Fruit fly (Drosophila melanogaster) whole organism, prepupa: ENCODE measurements around the gene Mrtf.

Experiments
- Blimp-1 ChIP-seq: fragments of 200-800 bp; sonication (Bioruptor generic); optimal IDR thresholded peaks from 3 replicates; lab custom pipeline; 2017; ENCODE audit warnings: missing biosample characterization, missing genetic modification characterization, mild to moderate bottlenecking, moderate library complexity, missing genetic modification reagents
- CG10631 ChIP-seq: fragments of 200-800 bp; sonication (Bioruptor generic); optimal IDR thresholded peaks from 2 replicates; lab custom pipeline; 2016; ENCODE audit warnings: missing biosample characterization, missing genetic modification characterization
- CG10669 ChIP-seq: fragments of 200-800 bp; sonication (Bioruptor generic); optimal IDR thresholded peaks from 3 replicates; lab custom pipeline; 2018; ENCODE audit warnings: missing biosample characterization, mild to moderate bottlenecking, missing genetic modification characterization, moderate library complexity
- CG11294 ChIP-seq: fragments of 200-800 bp; sonication (Bioruptor generic); IDR thresholded peaks from 2 replicates; pipeline ENCODE4 v1.3.6; 2022; ENCODE audit warnings: missing biosample characterization, missing genetic modification characterization
- CG11762 ChIP-seq: fragments of 200-800 bp; sonication (Bioruptor generic); optimal IDR thresholded peaks from 3 replicates; lab custom pipeline; 2016; ENCODE audit warnings: missing biosample characterization, missing genetic modification characterization; ENCODE audit not compliant: insufficient read depth
- CG11902 ChIP-seq: fragments of 200-800 bp; sonication (Bioruptor generic); optimal IDR thresholded peaks from 3 replicates; lab custom pipeline; 2016; ENCODE audit warnings: missing biosample characterization, missing genetic modification characterization
- CG16779 ChIP-seq: fragments of 200-800 bp; sonication (Bioruptor generic); optimal IDR thresholded peaks from 3 replicates; lab custom pipeline; 2017; ENCODE audit warnings: missing biosample characterization, mild to moderate bottlenecking, missing genetic modification characterization
- CG3032 ChIP-seq: fragments of 200-800 bp; optimal IDR thresholded peaks from 2 replicates; lab custom pipeline; 2019; ENCODE audit warnings: missing biosample characterization, mild to moderate bottlenecking, missing genetic modification characterization, moderate library complexity
- CG32006 ChIP-seq: fragments of 200-800 bp; sonication (Bioruptor generic); optimal IDR thresholded peaks from 3 replicates; lab custom pipeline; 2017; ENCODE audit warnings: missing biosample characterization, mild to moderate bottlenecking, missing genetic modification characterization
- CG34406 ChIP-seq: fragments of 200-800 bp; sonication (Bioruptor generic); optimal IDR thresholded peaks from 3 replicates; lab custom pipeline; 2016; ENCODE audit warnings: missing biosample characterization, missing genetic modification characterization
- CG3919 ChIP-seq: fragments of 200-800 bp; sonication (Bioruptor generic); optimal IDR thresholded peaks from 3 replicates; lab custom pipeline; 2016; ENCODE audit warnings: missing biosample characterization, missing genetic modification characterization
- CG6163 ChIP-seq: fragments of 200-800 bp; sonication (Bioruptor generic); IDR thresholded peaks from 3 replicates; pipeline ENCODE4 v1.3.6; 2022; ENCODE audit warnings: missing biosample characterization, missing genetic modification characterization
- CG6276 ChIP-seq: fragments of 200-800 bp; sonication (Bioruptor generic); optimal IDR thresholded peaks from 2 replicates; lab custom pipeline; 2017; ENCODE audit warnings: missing biosample characterization, mild to moderate bottlenecking, missing genetic modification characterization
- CG6792 ChIP-seq: fragments of 200-800 bp; sonication (Bioruptor generic); optimal IDR thresholded peaks from 3 replicates; lab custom pipeline; 2016; ENCODE audit warnings: missing biosample characterization, missing genetic modification characterization
- CG6808 ChIP-seq: fragments of 200-800 bp; sonication (Bioruptor generic); optimal IDR thresholded peaks from 3 replicates; lab custom pipeline; 2017; ENCODE audit warnings: missing biosample characterization, missing genetic modification characterization, mild to moderate bottlenecking, moderate library complexity, missing genetic modification reagents
- CG6854 ChIP-seq: fragments of 200-800 bp; sonication (Bioruptor generic); optimal IDR thresholded peaks from 2 replicates; lab custom pipeline; 2017; ENCODE audit warnings: missing biosample characterization, mild to moderate bottlenecking, missing genetic modification characterization
- CG7368 ChIP-seq: fragments of 200-800 bp; sonication (Bioruptor generic); optimal IDR thresholded peaks from 3 replicates; lab custom pipeline; 2016; ENCODE audit warnings: missing biosample characterization, missing genetic modification characterization
- CG8119 ChIP-seq: fragments of 200-800 bp; sonication (Bioruptor generic); IDR thresholded peaks from 3 replicates; pipeline ENCODE4 v1.3.6; 2022; ENCODE audit warnings: missing biosample characterization, missing genetic modification characterization
- CG8319 ChIP-seq: fragments of 200-800 bp; sonication (Bioruptor generic); optimal IDR thresholded peaks from 3 replicates; lab custom pipeline; 2016; ENCODE audit warnings: missing biosample characterization, missing genetic modification characterization
- CG8632 ChIP-seq: fragments of 200-800 bp; sonication (Bioruptor generic); optimal IDR thresholded peaks from 3 replicates; lab custom pipeline; 2016; ENCODE audit warnings: missing biosample characterization, missing genetic modification characterization
- CG9139 ChIP-seq: fragments of 200-800 bp; sonication (Bioruptor generic); optimal IDR thresholded peaks from 3 replicates; lab custom pipeline; 2017; ENCODE audit warnings: missing biosample characterization, mild to moderate bottlenecking, missing genetic modification characterization
- Eip75B ChIP-seq: fragments of 200-800 bp; sonication (Bioruptor generic); optimal IDR thresholded peaks from 3 replicates; lab custom pipeline; 2016; ENCODE audit warnings: missing biosample characterization, missing genetic modification characterization
- Eip78C ChIP-seq: fragments of 200-800 bp; sonication (Bioruptor generic); peaks from one replicate; lab custom pipeline; 2016; ENCODE audit warnings: missing biosample characterization, missing genetic modification characterization
- Eip93F ChIP-seq: fragments of 200-800 bp; sonication (Bioruptor generic); optimal IDR thresholded peaks from 2 replicates; lab custom pipeline; 2016; ENCODE audit warnings: missing biosample characterization, mild to moderate bottlenecking, missing genetic modification characterization
- Ets21C ChIP-seq: fragments of 200-800 bp; sonication (Bioruptor generic); optimal IDR thresholded peaks from 3 replicates; lab custom pipeline; 2016; ENCODE audit warnings: missing biosample characterization, missing genetic modification characterization
- Ets96B ChIP-seq: fragments of 200-800 bp; optimal IDR thresholded peaks from 2 replicates; lab custom pipeline; 2019; ENCODE audit warnings: missing biosample characterization, mild to moderate bottlenecking, missing genetic modification characterization, moderate library complexity
- Hr38 ChIP-seq: sonication (Bioruptor generic); optimal IDR thresholded peaks from 2 replicates; lab custom pipeline; 2016; ENCODE audit warnings: missing biosample characterization, missing genetic modification characterization
- Hr39 ChIP-seq: fragments of 200-800 bp; sonication (Bioruptor generic); optimal IDR thresholded peaks from 2 replicates; lab custom pipeline; 2016; ENCODE audit warnings: missing biosample characterization, missing genetic modification characterization
- Lpt ChIP-seq: fragments of 200-800 bp; sonication (Bioruptor generic); optimal IDR thresholded peaks from 3 replicates; lab custom pipeline; 2016; ENCODE audit warnings: missing biosample characterization, missing genetic modification characterization
- Met ChIP-seq: fragments of 200-800 bp; sonication (Bioruptor generic); optimal IDR thresholded peaks from 3 replicates; lab custom pipeline; 2016; ENCODE audit warnings: missing biosample characterization, missing genetic modification characterization
- Sox102F ChIP-seq: fragments of 200-800 bp; sonication (Bioruptor generic); optimal IDR thresholded peaks from 2 replicates; lab custom pipeline; 2016; ENCODE audit warnings: missing biosample characterization, mild to moderate bottlenecking, missing genetic modification characterization
- Sox14 ChIP-seq: fragments of 200-800 bp; sonication (Bioruptor generic); optimal IDR thresholded peaks from 3 replicates; lab custom pipeline; 2016; ENCODE audit warnings: missing biosample characterization, missing genetic modification characterization
- Sox15 ChIP-seq: fragments of 200-800 bp; sonication (Bioruptor generic); optimal IDR thresholded peaks from 3 replicates; lab custom pipeline; 2016; ENCODE audit warnings: missing biosample characterization, missing genetic modification characterization
- achi ChIP-seq: fragments of 200-800 bp; sonication (Bioruptor generic); optimal IDR thresholded peaks from 3 replicates; lab custom pipeline; 2016; ENCODE audit warnings: missing biosample characterization, missing genetic modification characterization
- acj6 ChIP-seq: fragments of 200-800 bp; sonication (Bioruptor generic); optimal IDR thresholded peaks from 3 replicates; lab custom pipeline; 2016; ENCODE audit warnings: missing biosample characterization, missing genetic modification characterization
- cyc ChIP-seq: fragments of 200-800 bp; sonication (Bioruptor generic); optimal IDR thresholded peaks from 3 replicates; lab custom pipeline; 2016; ENCODE audit warnings: missing biosample characterization, missing genetic modification characterization
- dac ChIP-seq: fragments of 200-800 bp; sonication (Bioruptor generic); optimal IDR thresholded peaks from 2 replicates; lab custom pipeline; 2017; ENCODE audit warnings: missing biosample characterization, mild to moderate bottlenecking, missing genetic modification characterization
- dsx ChIP-seq: fragments of 200-800 bp; optimal IDR thresholded peaks from 3 replicates; lab custom pipeline; 2019; ENCODE audit warnings: missing biosample characterization, mild to moderate bottlenecking, missing genetic modification characterization, moderate library complexity; ENCODE audit not compliant: poor library complexity, severe bottlenecking
- eg ChIP-seq: fragments of 200-800 bp; sonication (Bioruptor generic); IDR thresholded peaks from 3 replicates; pipeline ENCODE4 v1.3.6; 2022; ENCODE audit warnings: missing biosample characterization, missing genetic modification characterization
- fd59A ChIP-seq: fragments of 200-800 bp; sonication (Bioruptor generic); optimal IDR thresholded peaks from 2 replicates; lab custom pipeline; 2017; ENCODE audit warnings: missing biosample characterization, mild to moderate bottlenecking, missing genetic modification characterization, missing genetic modification reagents
- fkh ChIP-seq: fragments of 200-800 bp; sonication (Bioruptor generic); optimal IDR thresholded peaks from 3 replicates; lab custom pipeline; 2017; ENCODE audit warnings: missing biosample characterization, mild to moderate bottlenecking, missing genetic modification characterization, moderate library complexity
- lz ChIP-seq: fragments of 200-800 bp; sonication (Bioruptor generic); optimal IDR thresholded peaks from 3 replicates; lab custom pipeline; 2016; ENCODE audit warnings: missing biosample characterization, missing genetic modification characterization
- net ChIP-seq: fragments of 200-800 bp; sonication (Bioruptor generic); optimal IDR thresholded peaks from 3 replicates; lab custom pipeline; 2016; ENCODE audit warnings: missing biosample characterization, missing genetic modification characterization
- pdm3 ChIP-seq: fragments of 200-800 bp; sonication (Bioruptor generic); optimal IDR thresholded peaks from 3 replicates; lab custom pipeline; 2016; ENCODE audit warnings: missing biosample characterization, missing genetic modification characterization
- salr ChIP-seq, 2 experiments: fragments of 200-800 bp; sonication (Bioruptor generic); optimal IDR thresholded peaks; 3 replicates each; lab custom pipeline; 2016 to 2018; ENCODE audit warnings: missing biosample characterization in 2 of 2, missing genetic modification characterization in 2 of 2, mild to moderate bottlenecking in 1 of 2
- spab ChIP-seq: fragments of 200-800 bp; sonication (Bioruptor generic); optimal IDR thresholded peaks from 2 replicates; lab custom pipeline; 2017; ENCODE audit warnings: missing biosample characterization, mild to moderate bottlenecking, missing genetic modification characterization, missing genetic modification reagents
- svp ChIP-seq: fragments of 200-800 bp; sonication (Bioruptor generic); peaks from one replicate; lab custom pipeline; 2016; ENCODE audit warnings: missing biosample characterization, missing genetic modification characterization
- topi ChIP-seq: fragments of 200-800 bp; sonication (Bioruptor generic); optimal IDR thresholded peaks from 3 replicates; lab custom pipeline; 2016; ENCODE audit warnings: missing biosample characterization, missing genetic modification characterization
- vri ChIP-seq: fragments of 200-800 bp; sonication (Bioruptor generic); optimal IDR thresholded peaks from 3 replicates; lab custom pipeline; 2016; ENCODE audit warnings: missing biosample characterization, mild to moderate bottlenecking, missing genetic modification characterization

The Mrtf gene

dm6 chr3L:2808278-2808892 lies 42.0 kb upstream of the Mrtf start (continued):
- peak; percentile 52 for TF ChIP-seq fd59A (GFP tag; lab: Kevin White, UChicago)
- TF ChIP-seq CG6854 = peak; percentile 12
- TF ChIP-seq CG6163 (GFP tag; lab: Robert Waterston, UW) = peak; percentile 70; the same call in 2 of the 3 replicates
- TF ChIP-seq CG34406 (GFP tag; lab: Kevin White, UChicago) = peak; percentile 2
- peak; percentile 2 for TF ChIP-seq CG8319 (GFP tag; lab: Kevin White, UChicago)
- peak; percentile 46 for TF ChIP-seq fkh (GFP tag; lab: Kevin White, UChicago)
- no peak for TF ChIP-seq CG7368 (GFP tag; lab: Kevin White, UChicago)
- peak; percentile 50 for TF ChIP-seq Eip78C (GFP tag; lab: Kevin White, UChicago)
- TF ChIP-seq Blimp-1 = no peak
- TF ChIP-seq dac (GFP tag; lab: Kevin White, UChicago) = no peak
- peak; percentile 45 for TF ChIP-seq CG8632 (GFP tag; lab: Kevin White, UChicago)
- TF ChIP-seq Sox102F (GFP tag; lab: Kevin White, UChicago) = peak; percentile 65
- TF ChIP-seq CG6276 = no peak
- TF ChIP-seq dsx = peak; percentile 83
- peak; percentile 51 for TF ChIP-seq Hr39 (GFP tag; lab: Kevin White, UChicago)
- TF ChIP-seq salr (GFP tag; optimal IDR thresholded peaks at IDR 0.05; lab: Kevin White, UChicago) = peak in 1 of 2 experiments; percentile 34
- peak; percentile 57 for TF ChIP-seq Lpt
- peak; percentile 86 for TF ChIP-seq CG6808
- peak; percentile 38 for TF ChIP-seq CG6792 (GFP tag; lab: Kevin White, UChicago)
- peak; percentile 29 for TF ChIP-seq pdm3 (GFP tag; lab: Kevin White, UChicago)
- no peak for TF ChIP-seq CG11902
- TF ChIP-seq CG8119 (GFP tag; lab: Robert Waterston, UW) = peak; percentile 39; the same call in 1 of the 3 replicates

dm6 chr3L:2807376-2807775 lies 41.0 kb upstream of the Mrtf start:
- no peak for TF ChIP-seq CG10631 (GFP tag; lab: Kevin White, UChicago)
- no peak for TF ChIP-seq CG8319 (GFP tag; lab: Kevin White, UChicago)
- TF ChIP-seq Eip75B = peak; percentile 14
- peak; percentile 45 for TF ChIP-seq vri (GFP tag; lab: Kevin White, UChicago)
- TF ChIP-seq Ets96B = no peak
- no peak for TF ChIP-seq CG32006 (GFP tag; lab: Kevin White, UChicago)
- no peak for TF ChIP-seq Sox15
- no peak for TF ChIP-seq net (GFP tag; lab: Kevin White, UChicago)
- no peak for TF ChIP-seq salr (GFP tag; optimal IDR thresholded peaks at IDR 0.05; lab: Kevin White, UChicago)
- no peak for TF ChIP-seq achi (GFP tag; lab: Kevin White, UChicago)
- TF ChIP-seq Met (GFP tag; lab: Kevin White, UChicago) = no peak
- no peak for TF ChIP-seq Eip93F (GFP tag; lab: Kevin White, UChicago)
- no peak for TF ChIP-seq CG6792 (GFP tag; lab: Kevin White, UChicago)
- no peak for TF ChIP-seq CG9139
- no peak for TF ChIP-seq eg (GFP tag; lab: Robert Waterston, UW)
- TF ChIP-seq CG6808 = no peak
- no peak for TF ChIP-seq dac (GFP tag; lab: Kevin White, UChicago)
- no peak for TF ChIP-seq CG11762 (GFP tag; lab: Kevin White, UChicago)
- TF ChIP-seq Sox14 (GFP tag; lab: Kevin White, UChicago) = no peak
- TF ChIP-seq CG11902 = no peak
- TF ChIP-seq Lpt = no peak
- TF ChIP-seq topi (GFP tag; lab: Kevin White, UChicago) = no peak
- no peak for TF ChIP-seq CG10669
- TF ChIP-seq svp (GFP tag; lab: Kevin White, UChicago) = no peak
- no peak for TF ChIP-seq dsx
- TF ChIP-seq CG11294 (GFP tag; lab: Robert Waterston, UW) = no peak
- peak; percentile 23 for TF ChIP-seq CG6854
- TF ChIP-seq CG16779 (tag; lab: Kevin White, UChicago) = no peak
- no peak for TF ChIP-seq Hr38 (GFP tag; lab: Kevin White, UChicago)
- no peak for TF ChIP-seq Ets21C
- TF ChIP-seq Eip78C (GFP tag; lab: Kevin White, UChicago) = peak; percentile 67
- no peak for TF ChIP-seq cyc (GFP tag; lab: Kevin White, UChicago)
- peak; percentile 23 for TF ChIP-seq Sox102F (GFP tag; lab: Kevin White, UChicago)
- TF ChIP-seq CG8119 (GFP tag; lab: Robert Waterston, UW) = no peak
- no peak for TF ChIP-seq lz (GFP tag; lab: Kevin White, UChicago)
- TF ChIP-seq CG3919 = no peak
- TF ChIP-seq CG3032 (tag; lab: Kevin White, UChicago) = no peak
- no peak for TF ChIP-seq spab
- TF ChIP-seq acj6 (GFP tag; lab: Kevin White, UChicago) = no peak
